Worm (Caenorhabditis elegans) whole organism, early embryonic: Measurements from ENCODE around the gene C14E2.11.

Source experiments
- B0310.2 ChIP-seq: sonication (generic microtip); optimal IDR thresholded peaks from 2 replicates; lab custom pipeline; 2016; ENCODE audit warnings: mild to moderate bottlenecking, missing genetic modification characterization, missing compliant biosample characterization
- ama-1 ChIP-seq: fragments of 150-350 bp; optimal IDR thresholded peaks from 2 replicates; lab custom pipeline; 2014
- ets-7 ChIP-seq: sonication (generic microtip); optimal IDR thresholded peaks from 2 replicates; lab custom pipeline; 2016; ENCODE audit warnings: missing genotype, missing genetic modification characterization, missing compliant biosample characterization
- hnd-1 ChIP-seq: sonication (generic microtip); optimal IDR thresholded peaks from 2 replicates; lab custom pipeline; 2016; ENCODE audit warnings: missing genetic modification characterization, missing compliant biosample characterization
- sea-1 ChIP-seq: fragments of 200-800 bp; sonication (Bioruptor generic); conservative IDR thresholded peaks from 2 replicates; pipeline ENCODE4 v1.3.6; 2022; ENCODE audit warnings: missing genetic modification characterization, missing compliant biosample characterization

ce11 chrX:1848575-1848974 lies 47.3 kb downstream of the C14E2.11 start, which contains the start of gene ceh-41:
- no peak for TF ChIP-seq sea-1 (GFP tag; lab: Robert Waterston, UW)
- no peak for TF ChIP-seq B0310.2 (tag; lab: Kevin White, UChicago)
- no peak for TF ChIP-seq ets-7
- TF ChIP-seq ama-1 (lab: Kevin White, UChicago): no peak
- no peak for TF ChIP-seq hnd-1 (tag; lab: Kevin White, UChicago)
